Fruit fly (Drosophila melanogaster): ENCODE data around the gene CG11226.
A peak's percentile ranks its signal among the peaks of the same experiment; 100 is the strongest.

The CG11226 gene

DNA sequence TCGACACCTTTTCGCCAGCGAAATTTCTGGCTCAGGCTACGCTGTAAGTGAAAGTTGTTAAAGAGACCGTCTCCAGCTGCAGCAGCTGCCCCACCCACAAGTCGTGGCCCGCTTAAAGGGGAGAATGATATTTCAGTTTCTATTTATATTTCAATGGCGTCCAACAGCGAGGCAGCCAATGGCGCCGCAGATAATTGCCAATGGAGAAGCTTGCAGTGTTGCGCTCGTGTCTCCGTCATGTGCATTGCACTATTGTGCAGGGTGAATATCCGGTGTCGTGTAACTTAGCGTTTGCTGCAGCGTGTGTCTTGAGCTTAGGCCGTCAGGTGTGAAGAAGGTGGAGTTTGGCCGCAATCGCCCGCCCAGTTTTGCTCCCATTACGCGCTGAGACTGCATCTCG, 15.5 kb upstream of the CG11226 start:
- 0 out of 3 replicates have a peak, but pooled peaks have one; percentile 29 for TF ChIP-seq CG4496 (GFP tag; IDR thresholded peaks at IDR 0.05)
- no peak for TF ChIP-seq CG13204 (GFP tag; optimal IDR thresholded peaks at IDR 0.05)
- TF ChIP-seq CG8301 (tag; optimal IDR thresholded peaks at IDR 0.05): no peak
- TF ChIP-seq CG8159 (tag; optimal IDR thresholded peaks at IDR 0.05): no peak
- peak; percentile 34; the same call in 1 of the 2 replicates for TF ChIP-seq CG12605 (GFP tag; IDR thresholded peaks at IDR 0.05)

DNA sequence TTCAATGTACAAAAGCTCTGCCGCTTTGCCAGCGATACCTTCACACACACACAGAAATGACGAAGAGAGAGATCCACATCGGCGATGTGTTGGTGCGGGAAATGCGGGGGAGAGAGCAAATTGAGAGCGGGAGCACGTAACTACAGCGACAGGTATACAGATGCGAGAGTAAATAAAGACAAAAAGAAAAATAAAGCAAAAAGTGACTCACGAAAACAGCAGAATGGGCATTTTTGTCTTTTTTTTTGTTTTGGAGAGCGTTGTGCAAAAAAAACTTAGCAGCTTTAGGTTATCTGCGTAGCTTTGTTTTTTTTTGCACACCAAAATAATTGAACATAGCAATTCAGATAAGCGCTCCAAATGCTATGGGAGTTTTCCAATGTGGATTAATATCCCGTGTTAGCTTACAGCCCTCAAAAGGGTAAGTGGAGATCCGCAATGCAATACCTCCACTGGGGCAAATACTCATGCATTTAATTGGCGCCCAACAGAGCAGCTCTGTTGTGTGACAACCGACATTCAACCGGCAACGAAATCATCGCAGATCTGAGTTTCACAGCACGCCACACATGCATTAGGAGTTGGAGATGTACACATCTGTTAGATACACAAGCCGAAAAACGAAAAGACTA, 14.2 kb upstream of the CG11226 start:
- TF ChIP-seq EcR (GFP tag; optimal IDR thresholded peaks at IDR 0.05): peak; percentile 72
- peak; percentile 84 for TF ChIP-seq CG34367 (tag; optimal IDR thresholded peaks at IDR 0.05)
- TF ChIP-seq CG10348 (GFP tag; IDR thresholded peaks at IDR 0.05): peak; percentile 24; the same call in 1 of the 2 replicates
- peak; percentile 77 for TF ChIP-seq CG9948 (tag; optimal IDR thresholded peaks at IDR 0.05)
- TF ChIP-seq CG8159 (tag; optimal IDR thresholded peaks at IDR 0.05): peak; percentile 82
- TF ChIP-seq CG32121 (GFP tag; IDR thresholded peaks at IDR 0.05): peak; percentile 96
- TF ChIP-seq D1 (tag; optimal IDR thresholded peaks at IDR 0.05): peak; percentile 77
- TF ChIP-seq CG4496 (GFP tag; IDR thresholded peaks at IDR 0.05): peak; percentile 98
- TF ChIP-seq fd96Ca (GFP tag; IDR thresholded peaks at IDR 0.05): peak; percentile 94
- TF ChIP-seq CG13204 (GFP tag; optimal IDR thresholded peaks at IDR 0.05): peak; percentile 97
- TF ChIP-seq Pif1A (GFP tag; optimal IDR thresholded peaks at IDR 0.05): peak; percentile 87
- TF ChIP-seq gl (tag; optimal IDR thresholded peaks at IDR 0.05): peak; percentile 97
- peak; percentile 84 for TF ChIP-seq CG15710 (tag; optimal IDR thresholded peaks at IDR 0.05)
- peak; percentile 68 for TF ChIP-seq CG17806 (tag; optimal IDR thresholded peaks at IDR 0.05)
- TF ChIP-seq Snoo (tag; optimal IDR thresholded peaks at IDR 0.05): peak; percentile 87
- peak; percentile 85 for TF ChIP-seq CG14655 (GFP tag; optimal IDR thresholded peaks at IDR 0.05)
- TF ChIP-seq rn (GFP tag; IDR thresholded peaks at IDR 0.05): peak; percentile 88
- TF ChIP-seq CG8301 (tag; optimal IDR thresholded peaks at IDR 0.05): peak; percentile 83
- peak; percentile 76 for TF ChIP-seq Pif1B (GFP tag; optimal IDR thresholded peaks at IDR 0.05)
- TF ChIP-seq Ets98B (GFP tag; IDR thresholded peaks at IDR 0.05): peak; percentile 95
- peak; percentile 98 for TF ChIP-seq CG12605 (GFP tag; IDR thresholded peaks at IDR 0.05)

DNA sequence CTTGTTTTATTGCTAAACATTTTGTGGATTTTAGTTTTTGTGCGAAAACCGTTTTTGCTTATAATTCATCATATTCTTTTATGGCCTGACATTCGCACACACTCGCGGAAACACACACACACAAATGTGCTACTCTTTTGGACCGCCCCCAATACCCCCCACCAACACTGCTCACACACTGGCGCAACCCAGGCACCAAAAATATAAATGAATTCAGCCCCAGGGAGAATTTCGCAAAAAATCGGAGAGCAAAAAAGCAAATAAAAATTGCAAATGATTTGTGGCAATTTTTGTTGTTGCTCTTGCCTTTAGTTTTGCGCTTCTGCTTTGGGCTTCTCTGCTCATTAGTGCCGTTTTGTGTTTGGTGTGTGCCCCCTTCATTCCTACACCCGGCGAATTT, 13.6 kb upstream of the CG11226 start:
- TF ChIP-seq CG8159 (tag; optimal IDR thresholded peaks at IDR 0.05) (no peak), EcR (GFP tag; optimal IDR thresholded peaks at IDR 0.05) (no peak), CG13204 (GFP tag; optimal IDR thresholded peaks at IDR 0.05) (no peak), Pif1B (GFP tag; optimal IDR thresholded peaks at IDR 0.05) (no peak), Snoo (tag; optimal IDR thresholded peaks at IDR 0.05) (no peak), CG8301 (tag; optimal IDR thresholded peaks at IDR 0.05) (no peak), CG15710 (tag; optimal IDR thresholded peaks at IDR 0.05) (no peak), rn (GFP tag; IDR thresholded peaks at IDR 0.05) (no peak), gl (tag; optimal IDR thresholded peaks at IDR 0.05) (no peak), CG14655 (GFP tag; optimal IDR thresholded peaks at IDR 0.05) (no peak), CG17806 (tag; optimal IDR thresholded peaks at IDR 0.05) (no peak), CG34367 (tag; optimal IDR thresholded peaks at IDR 0.05) (no peak), Pif1A (GFP tag; optimal IDR thresholded peaks at IDR 0.05) (no peak), CG4496 (GFP tag; IDR thresholded peaks at IDR 0.05) (peak; percentile 41; the same call in 2 of the 3 replicates), CG9948 (tag; optimal IDR thresholded peaks at IDR 0.05) (no peak), D1 (tag; optimal IDR thresholded peaks at IDR 0.05) (no peak), CG10348 (GFP tag; IDR thresholded peaks at IDR 0.05) (no peak), CG12605 (GFP tag; IDR thresholded peaks at IDR 0.05) (no peak), Ets98B (GFP tag; IDR thresholded peaks at IDR 0.05) (peak; percentile 29; the same call in 1 of the 2 replicates), CG32121 (GFP tag; IDR thresholded peaks at IDR 0.05) (peak; percentile 65)

DNA sequence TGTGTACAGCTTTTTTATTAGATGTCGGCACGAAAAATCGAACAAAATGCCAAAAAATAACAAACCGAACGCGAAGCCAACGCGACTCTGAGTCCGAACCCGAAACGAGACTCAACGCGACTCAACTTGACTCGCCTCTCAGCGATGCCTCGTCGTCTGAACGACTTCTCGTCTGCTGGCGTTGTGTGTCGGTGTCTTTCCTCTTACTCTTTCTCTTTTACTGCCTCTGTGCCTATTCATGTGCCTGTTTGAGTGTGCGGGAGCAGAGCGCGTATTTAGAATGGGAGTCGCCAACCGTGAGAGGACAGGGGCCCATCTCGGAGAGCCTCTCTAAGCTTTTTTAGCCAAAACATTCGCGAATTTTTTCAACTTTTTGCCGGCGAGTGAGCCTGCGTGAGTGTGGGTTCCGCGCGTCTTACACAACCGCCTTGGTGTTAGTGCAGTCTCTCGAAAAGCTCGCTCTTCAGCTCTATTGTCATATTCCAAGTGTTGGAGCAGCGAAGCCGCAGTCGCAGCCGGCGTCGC, 12.1 kb upstream of the CG11226 start:
- TF ChIP-seq Pif1B (GFP tag; optimal IDR thresholded peaks at IDR 0.05) (peak; percentile 56), CG9948 (tag; optimal IDR thresholded peaks at IDR 0.05) (no peak), CG10348 (GFP tag; IDR thresholded peaks at IDR 0.05) (no peak), Snoo (tag; optimal IDR thresholded peaks at IDR 0.05) (peak; percentile 7), CG32121 (GFP tag; IDR thresholded peaks at IDR 0.05) (no peak; the same call in none of the 2 replicates), CG14655 (GFP tag; optimal IDR thresholded peaks at IDR 0.05) (peak; percentile 51), Ets98B (GFP tag; IDR thresholded peaks at IDR 0.05) (peak; percentile 79), D1 (tag; optimal IDR thresholded peaks at IDR 0.05) (no peak), EcR (GFP tag; optimal IDR thresholded peaks at IDR 0.05) (peak; percentile 62), CG13204 (GFP tag; optimal IDR thresholded peaks at IDR 0.05) (peak; percentile 75), gl (tag; optimal IDR thresholded peaks at IDR 0.05) (peak; percentile 61), Pif1A (GFP tag; optimal IDR thresholded peaks at IDR 0.05) (peak; percentile 55), CG15710 (tag; optimal IDR thresholded peaks at IDR 0.05) (peak; percentile 3), CG12605 (GFP tag; IDR thresholded peaks at IDR 0.05) (peak; percentile 81), CG4496 (GFP tag; IDR thresholded peaks at IDR 0.05) (peak; percentile 71; the same call in 2 of the 3 replicates), fd96Ca (GFP tag; IDR thresholded peaks at IDR 0.05) (peak; percentile 72), rn (GFP tag; IDR thresholded peaks at IDR 0.05) (no peak), CG8301 (tag; optimal IDR thresholded peaks at IDR 0.05) (peak; percentile 8), CG34367 (tag; optimal IDR thresholded peaks at IDR 0.05) (no peak), CG17806 (tag; optimal IDR thresholded peaks at IDR 0.05) (no peak), CG8159 (tag; optimal IDR thresholded peaks at IDR 0.05) (no peak)

DNA sequence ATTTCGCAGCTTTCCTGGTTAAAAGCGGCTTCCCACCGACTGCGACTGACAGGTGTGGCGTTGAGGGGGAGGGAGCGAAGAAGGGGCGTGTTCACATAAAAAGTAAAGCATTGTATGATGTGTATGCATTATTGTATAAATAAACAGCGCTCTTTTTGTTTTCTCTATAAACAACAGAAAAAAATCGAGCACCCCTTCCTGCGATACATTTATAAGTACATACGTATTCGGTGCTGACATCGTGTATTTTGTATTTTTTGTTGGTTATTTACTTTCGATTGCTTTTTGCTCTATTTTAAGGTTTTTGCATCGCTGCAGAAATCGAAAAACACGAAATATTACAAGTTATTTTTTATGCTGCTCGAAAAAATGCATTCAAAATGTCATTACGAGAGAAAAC, 10.6 kb upstream of the CG11226 start:
- TF ChIP-seq CG13204 (GFP tag; optimal IDR thresholded peaks at IDR 0.05): peak; percentile 33
- TF ChIP-seq CG8159 (tag; optimal IDR thresholded peaks at IDR 0.05): no peak
- TF ChIP-seq CG8301 (tag; optimal IDR thresholded peaks at IDR 0.05): no peak
- TF ChIP-seq CG17806 (tag; optimal IDR thresholded peaks at IDR 0.05): peak; percentile 9
- peak; percentile 3 for TF ChIP-seq CG15710 (tag; optimal IDR thresholded peaks at IDR 0.05)
- no peak for TF ChIP-seq CG14655 (GFP tag; optimal IDR thresholded peaks at IDR 0.05)
- TF ChIP-seq fd96Ca (GFP tag; IDR thresholded peaks at IDR 0.05): no peak
- TF ChIP-seq Pif1A (GFP tag; optimal IDR thresholded peaks at IDR 0.05): no peak
- TF ChIP-seq EcR (GFP tag; optimal IDR thresholded peaks at IDR 0.05): no peak
- TF ChIP-seq D1 (tag; optimal IDR thresholded peaks at IDR 0.05): peak; percentile 33
- no peak for TF ChIP-seq CG4496 (GFP tag; IDR thresholded peaks at IDR 0.05)
- no peak for TF ChIP-seq Snoo (tag; optimal IDR thresholded peaks at IDR 0.05)
- TF ChIP-seq CG10348 (GFP tag; IDR thresholded peaks at IDR 0.05): no peak
- peak; percentile 4 for TF ChIP-seq Pif1B (GFP tag; optimal IDR thresholded peaks at IDR 0.05)
- no peak for TF ChIP-seq rn (GFP tag; IDR thresholded peaks at IDR 0.05)
- no peak for TF ChIP-seq CG12605 (GFP tag; IDR thresholded peaks at IDR 0.05)
- no peak for TF ChIP-seq CG32121 (GFP tag; IDR thresholded peaks at IDR 0.05)
- TF ChIP-seq Ets98B (GFP tag; IDR thresholded peaks at IDR 0.05): no peak
- TF ChIP-seq gl (tag; optimal IDR thresholded peaks at IDR 0.05): peak; percentile 20
- TF ChIP-seq CG34367 (tag; optimal IDR thresholded peaks at IDR 0.05): no peak
- TF ChIP-seq CG9948 (tag; optimal IDR thresholded peaks at IDR 0.05): no peak
